Worm (Caenorhabditis elegans): Measurements from ENCODE around the gene ZK856.16.

The ZK856.16 gene

ce11 chrV:10229222-10229879 lies 24.0 kb upstream of the ZK856.16 start, which contains the start of the genes pyt-1 and fipr-7:
pyt-1 (minus strand) TSS chrV:10229322.
fipr-7 (plus strand) TSS chrV:10229829.
- TF ChIP-seq ceh-18 (tag; optimal IDR thresholded peaks at IDR 0.05) (no peak), ets-4 (tag; optimal IDR thresholded peaks at IDR 0.05) (no peak), elt-2 (tag; optimal IDR thresholded peaks at IDR 0.05) (no peak)

ce11 chrV:10228360-10228759 lies 23.0 kb upstream of the ZK856.16 start, which contains the start of gene fipr-4:
fipr-4 (minus strand) TSS chrV:10228460.
- no peak for TF ChIP-seq ceh-6 (GFP tag; optimal IDR thresholded peaks at IDR 0.05)
- no peak for TF ChIP-seq ceh-24 (tag; optimal IDR thresholded peaks at IDR 0.05)
- no peak for TF ChIP-seq zip-5 (tag; optimal IDR thresholded peaks at IDR 0.05)
- no peak for TF ChIP-seq npax-4 (tag; optimal IDR thresholded peaks at IDR 0.05)
- no peak for TF ChIP-seq pax-1 (tag; optimal IDR thresholded peaks at IDR 0.05)
- TF ChIP-seq sox-4 (tag; optimal IDR thresholded peaks at IDR 0.05): no peak
- no peak for TF ChIP-seq lin-11 (tag; optimal IDR thresholded peaks at IDR 0.05)
- no peak for TF ChIP-seq ttx-3 (tag; optimal IDR thresholded peaks at IDR 0.05)
- TF ChIP-seq ceh-45 (GFP tag; IDR thresholded peaks at IDR 0.05): no peak
- TF ChIP-seq dve-1 (tag; optimal IDR thresholded peaks at IDR 0.05): no peak
- TF ChIP-seq elt-4 (tag; optimal IDR thresholded peaks at IDR 0.05): no peak
- no peak for TF ChIP-seq dmd-4 (tag; optimal IDR thresholded peaks at IDR 0.05; ENCODE audit: borderline replicate concordance)
- no peak for TF ChIP-seq pros-1 (tag; optimal IDR thresholded peaks at IDR 0.05)
- no peak for TF ChIP-seq Y22D7AL.16 (tag; optimal IDR thresholded peaks at IDR 0.05)
- TF ChIP-seq sdc-2 (tag; optimal IDR thresholded peaks at IDR 0.05): no peak
- no peak for TF ChIP-seq ceh-34 (tag; optimal IDR thresholded peaks at IDR 0.05)
- TF ChIP-seq hlh-8 (tag; optimal IDR thresholded peaks at IDR 0.05): no peak
- no peak for TF ChIP-seq syd-9 (tag; optimal IDR thresholded peaks at IDR 0.05)
- no peak for TF ChIP-seq T23F11.4 (GFP tag; optimal IDR thresholded peaks at IDR 0.05)

- TF ChIP-seq ttx-3 (tag; optimal IDR thresholded peaks at IDR 0.05): no peak
- no peak for TF ChIP-seq gmeb-2 (tag; optimal IDR thresholded peaks at IDR 0.05)
- TF ChIP-seq dve-1 (tag; optimal IDR thresholded peaks at IDR 0.05): no peak
- no peak for TF ChIP-seq ceh-45 (GFP tag; IDR thresholded peaks at IDR 0.05)
- TF ChIP-seq ceh-30 (tag; optimal IDR thresholded peaks at IDR 0.05): no peak
- no peak for TF ChIP-seq ceh-34 (tag; optimal IDR thresholded peaks at IDR 0.05)
- no peak for TF ChIP-seq lim-6 (tag; optimal IDR thresholded peaks at IDR 0.05)
Measured at ce11 chrV:10227333-10227732, 21.9 kb upstream of the ZK856.16 start, which contains the start of gene ttr-19. ttr-19 (minus strand) TSS chrV:10227433.

- TF ChIP-seq fkh-6 (tag; optimal IDR thresholded peaks at IDR 0.05): no peak
- no peak for TF ChIP-seq odd-2 (tag; optimal IDR thresholded peaks at IDR 0.05)
- TF ChIP-seq ceh-22 (tag; optimal IDR thresholded peaks at IDR 0.05): no peak
- no peak for TF ChIP-seq ama-1 (optimal IDR thresholded peaks at IDR 0.05)
- TF ChIP-seq K02D7.2 (tag; optimal IDR thresholded peaks at IDR 0.05): no peak
- TF ChIP-seq pqm-1 (tag; optimal IDR thresholded peaks at IDR 0.05): no peak
- TF ChIP-seq madf-2 (tag; optimal IDR thresholded peaks at IDR 0.05): no peak
- no peak for TF ChIP-seq ceh-19 (GFP tag; optimal IDR thresholded peaks at IDR 0.05)
- TF ChIP-seq tbx-2 (tag; optimal IDR thresholded peaks at IDR 0.05): no peak
- TF ChIP-seq ceh-14 (tag; optimal IDR thresholded peaks at IDR 0.05): no peak
- TF ChIP-seq eyg-1 (tag; optimal IDR thresholded peaks at IDR 0.05): no peak
Measured at ce11 chrV:10225610-10226009, 20.2 kb upstream of the ZK856.16 start, which contains the start of gene daf-36. daf-36 (minus strand) TSS chrV:10225710.

- no peak for TF ChIP-seq fkh-10 (GFP tag; optimal IDR thresholded peaks at IDR 0.05)
- no peak for TF ChIP-seq madf-2 (tag; optimal IDR thresholded peaks at IDR 0.05)
- TF ChIP-seq ceh-45 (GFP tag; IDR thresholded peaks at IDR 0.05): no peak
- TF ChIP-seq hlh-8 (tag; optimal IDR thresholded peaks at IDR 0.05): no peak
- no peak for TF ChIP-seq pha-4 (tag; optimal IDR thresholded peaks at IDR 0.05)
- no peak for TF ChIP-seq unc-55 (GFP tag; optimal IDR thresholded peaks at IDR 0.05)
- TF ChIP-seq ref-2 (tag; optimal IDR thresholded peaks at IDR 0.05): no peak
- TF ChIP-seq rnt-1 (tag; optimal IDR thresholded peaks at IDR 0.05): no peak
- TF ChIP-seq ama-1 (optimal IDR thresholded peaks at IDR 0.05): no peak
- no peak for TF ChIP-seq nhr-232 (tag; optimal IDR thresholded peaks at IDR 0.05)
- no peak for TF ChIP-seq nhr-11 (tag; optimal IDR thresholded peaks at IDR 0.05)
- no peak for TF ChIP-seq ceh-19 (GFP tag; optimal IDR thresholded peaks at IDR 0.05)
- no peak for TF ChIP-seq pax-1 (tag; optimal IDR thresholded peaks at IDR 0.05)
- TF ChIP-seq pros-1 (tag; optimal IDR thresholded peaks at IDR 0.05): no peak
- no peak for TF ChIP-seq Y22D7AL.16 (tag; optimal IDR thresholded peaks at IDR 0.05)
- TF ChIP-seq ceh-18 (tag; optimal IDR thresholded peaks at IDR 0.05): no peak
- TF ChIP-seq fax-1 (tag; optimal IDR thresholded peaks at IDR 0.05): no peak
Measured at ce11 chrV:10224619-10225018, 19.2 kb upstream of the ZK856.16 start.
